Fruit fly (Drosophila melanogaster): ENCODE data around the gene CG33322.
A peak's percentile ranks its signal among the peaks of the same experiment; 100 is the strongest.

DNA sequence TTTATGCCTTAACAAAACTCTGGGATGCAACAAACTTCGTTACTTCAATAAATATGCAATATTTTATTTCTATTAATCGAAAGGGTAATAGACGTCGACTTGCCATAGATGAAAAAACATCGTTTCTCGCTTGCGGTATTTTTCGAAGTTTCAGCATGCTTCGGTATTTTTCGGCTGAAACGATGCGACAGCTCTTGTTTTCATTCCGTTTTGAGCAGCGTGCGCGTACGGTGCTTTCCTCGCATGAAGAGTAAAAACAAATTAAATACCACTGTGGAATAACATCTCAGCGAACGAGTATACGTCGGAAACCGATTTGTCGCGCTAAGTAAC lies 18.6 kb downstream of the CG33322 start, which contains the start of gene CG9328:
- TF ChIP-seq croc (GFP tag; conservative IDR thresholded peaks at IDR 0.05) (no peak), CG11247 (GFP tag; IDR thresholded peaks at IDR 0.05) (no peak), tin (GFP tag; optimal IDR thresholded peaks at IDR 0.05) (peak; percentile 35), CG18476 (GFP tag; optimal IDR thresholded peaks at IDR 0.05) (no peak), CG18011 (GFP tag; optimal IDR thresholded peaks at IDR 0.05) (no peak), fru (optimal IDR thresholded peaks at IDR 0.05) (no peak), odd (GFP tag; optimal IDR thresholded peaks at IDR 0.05) (no peak), Abd-B (GFP tag; optimal IDR thresholded peaks at IDR 0.05) (no peak), Awh (GFP tag; IDR thresholded peaks at IDR 0.05) (0 out of 2 replicates have a peak, but pooled peaks have one; percentile 6), otp (GFP tag; IDR thresholded peaks at IDR 0.05) (0 out of 3 replicates have a peak, but pooled peaks have one; percentile 32), CG1529 (GFP tag; optimal IDR thresholded peaks at IDR 0.05) (no peak), Lpt (GFP tag; optimal IDR thresholded peaks at IDR 0.05) (no peak), HLHmδ (GFP tag; optimal IDR thresholded peaks at IDR 0.05) (peak; percentile 51), sd (tag; optimal IDR thresholded peaks at IDR 0.05) (peak; percentile 55)

Measured in whole organism, embryonic.